Worm (Caenorhabditis elegans) whole organism, dauer: ENCODE data around the gene F31D4.8.

Experiments used
- unc-62 ChIP-seq: sonication (generic microtip); optimal IDR thresholded peaks from 2 replicates; lab custom pipeline; 2017; ENCODE audit warnings: missing biosample characterization, missing genetic modification reagents, missing genetic modification characterization

The F31D4.8 gene

DNA sequence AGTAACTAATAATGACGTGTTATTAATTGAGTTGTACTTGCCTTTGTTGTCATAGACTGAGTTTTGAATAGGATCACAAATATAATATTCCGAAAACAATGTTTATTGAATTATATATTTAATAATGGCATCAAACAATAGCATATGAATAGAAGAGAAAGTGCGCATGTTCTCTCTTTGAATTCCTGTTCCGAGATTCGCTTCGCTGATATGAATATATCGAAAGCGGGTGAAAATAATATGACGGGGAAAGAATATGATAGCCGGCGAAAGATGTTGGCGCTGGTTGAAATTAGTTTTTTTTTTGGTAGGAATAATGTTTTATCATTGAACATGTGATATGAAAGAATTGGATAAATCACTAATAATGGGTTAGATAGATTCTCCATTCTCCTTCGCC lies 48.2 kb downstream of the F31D4.8 start, which contains the start of gene T03D8.6:
T03D8.6 (minus strand) TSS at position 298 of the 400 bp plus-strand sequence.
- no peak for TF ChIP-seq unc-62
